Worm (Caenorhabditis elegans): Measurements from ENCODE around the gene Y54G2A.15.

ce11 chrIV:2892395-2892786 lies 48.6 kb upstream of the Y54G2A.15 start, which contains the start of gene Y54G2A.18:
- no peak for TF ChIP-seq fkh-10 (GFP tag; optimal IDR thresholded peaks at IDR 0.05)
- no peak for TF ChIP-seq ceh-9 (tag; optimal IDR thresholded peaks at IDR 0.05)
- no peak for TF ChIP-seq che-1 (tag; optimal IDR thresholded peaks at IDR 0.05)
- TF ChIP-seq elt-4 (tag; optimal IDR thresholded peaks at IDR 0.05) = no peak

All from whole organism, late embryonic.